Fruit fly (Drosophila melanogaster): ENCODE data around the gene Trp1.

Trp1 gene

dm6 chr2L:10003593-10003992 is 5.6 kb upstream of the Trp1 start, which contains the start of gene Ndf (continued):
- TF ChIP-seq lov (optimal IDR thresholded peaks at IDR 0.05) (no peak), lov (GFP tag; IDR thresholded peaks at IDR 0.05) (peak; percentile 76; the same call in 2 of the 3 replicates), Atf6 (GFP tag; IDR thresholded peaks at IDR 0.05) (peak; percentile 66), HLH3B (GFP tag; IDR thresholded peaks at IDR 0.05) (peak; percentile 61; the same call in 1 of the 2 replicates), zen (tag; optimal IDR thresholded peaks at IDR 0.05) (peak; percentile 59), CG3163 (GFP tag; optimal IDR thresholded peaks at IDR 0.05) (no peak), seq (GFP tag; IDR thresholded peaks at IDR 0.05) (no peak), CG3847 (GFP tag; IDR thresholded peaks at IDR 0.05) (peak; percentile 93), wor (GFP tag; IDR thresholded peaks at IDR 0.05) (no peak), MBD-R2 (GFP tag; IDR thresholded peaks at IDR 0.05) (peak; percentile 71), CG42726 (GFP tag; IDR thresholded peaks at IDR 0.05; ENCODE audit: partially characterized antibody) (peak; percentile 89), CG8359 (GFP tag; optimal IDR thresholded peaks at IDR 0.05; ENCODE audit: borderline replicate concordance) (no peak), h (optimal IDR thresholded peaks at IDR 0.05) (no peak), CG1832 (GFP tag; optimal IDR thresholded peaks at IDR 0.05) (no peak), cato (GFP tag; optimal IDR thresholded peaks at IDR 0.05; ENCODE audit: borderline replicate concordance) (peak; percentile 32), Fer2 (tag; optimal IDR thresholded peaks at IDR 0.05) (no peak), CG4360 (GFP tag; IDR thresholded peaks at IDR 0.05) (0 out of 2 replicates have a peak, but pooled peaks have one; percentile 12), luna (GFP tag; optimal IDR thresholded peaks at IDR 0.05) (no peak), CG9437 (GFP tag; optimal IDR thresholded peaks at IDR 0.05) (peak; percentile 92), CG1233 (GFP tag; optimal IDR thresholded peaks at IDR 0.05) (peak; percentile 75), klu (GFP tag; IDR thresholded peaks at IDR 0.05) (0 out of 2 replicates have a peak, but pooled peaks have one; percentile 9), bbx (GFP tag; IDR thresholded peaks at IDR 0.05; ENCODE audit: partially characterized antibody) (peak; percentile 87), shn (GFP tag; optimal IDR thresholded peaks at IDR 0.05) (peak; percentile 59), Bgb (GFP tag; IDR thresholded peaks at IDR 0.05; ENCODE audit: partially characterized antibody) (peak; percentile 87), nerfin-2 (GFP tag; IDR thresholded peaks at IDR 0.05; ENCODE audit: partially characterized antibody) (peak; percentile 30; the same call in 1 of the 2 replicates), CG16863 (GFP tag; optimal IDR thresholded peaks at IDR 0.05) (no peak), Asciz (GFP tag; optimal IDR thresholded peaks at IDR 0.05) (no peak), CG14965 (GFP tag; optimal IDR thresholded peaks at IDR 0.05; ENCODE audit: borderline replicate concordance) (no peak), Dp (GFP tag; optimal IDR thresholded peaks at IDR 0.05) (peak; percentile 48), CG10979 (tag; optimal IDR thresholded peaks at IDR 0.05) (peak; percentile 46), CG16813 (GFP tag; IDR thresholded peaks at IDR 0.05; ENCODE audit: partially characterized antibody) (peak; percentile 78), pho (GFP tag; optimal IDR thresholded peaks at IDR 0.05) (peak; percentile 61), CG33557 (GFP tag; optimal IDR thresholded peaks at IDR 0.05) (peak; percentile 35), CG11696 (GFP tag; IDR thresholded peaks at IDR 0.05) (0 out of 2 replicates have a peak, but pooled peaks have one; percentile 30), salm (tag; optimal IDR thresholded peaks at IDR 0.05) (no peak), CG13296 (GFP tag; optimal IDR thresholded peaks at IDR 0.05) (peak; percentile 61), emc (GFP tag; optimal IDR thresholded peaks at IDR 0.05) (no peak), CG15696 (tag; optimal IDR thresholded peaks at IDR 0.05) (peak; percentile 50), CkIIα-i1 (GFP tag; IDR thresholded peaks at IDR 0.05) (no peak), ken (GFP tag; IDR thresholded peaks at IDR 0.05) (peak; percentile 83), CG11695 (GFP tag; IDR thresholded peaks at IDR 0.05) (peak; percentile 38; the same call in 1 of the 3 replicates), chm (GFP tag; IDR thresholded peaks at IDR 0.05) (peak; percentile 87), run (tag; optimal IDR thresholded peaks at IDR 0.05) (no peak), CG11560 (tag; IDR thresholded peaks at IDR 0.05) (no peak), HmgD (GFP tag; optimal IDR thresholded peaks at IDR 0.05) (peak; percentile 8), Ptx1 (GFP tag; IDR thresholded peaks at IDR 0.05) (peak; percentile 60), ham (GFP tag; IDR thresholded peaks at IDR 0.05) (no peak), ara (GFP tag; IDR thresholded peaks at IDR 0.05) (peak; percentile 75), tin (GFP tag; optimal IDR thresholded peaks at IDR 0.05) (peak; percentile 69), CG7928 (GFP tag; optimal IDR thresholded peaks at IDR 0.05) (no peak)
